Fruit fly (Drosophila melanogaster) Kc167 (cell line): ENCODE data around the gene CG31370.

ENCODE experiments used
- Myc ChIP-seq: fragments of >200 bp; optimal IDR thresholded peaks from 2 replicates; lab custom pipeline; 2017; ENCODE audit warnings: missing external identifiers
- Sin3A ChIP-seq: fragments of >200 bp; optimal IDR thresholded peaks from 2 replicates; lab custom pipeline; 2018; ENCODE audit warnings: missing external identifiers
- h ChIP-seq: fragments of >200 bp; optimal IDR thresholded peaks from 3 replicates; lab custom pipeline; 2018; ENCODE audit warnings: missing external identifiers
- insv ChIP-seq: fragments of >200 bp; optimal IDR thresholded peaks from 3 replicates; lab custom pipeline; 2018; ENCODE audit warnings: missing external identifiers
- psq ChIP-seq: fragments of >200 bp; optimal IDR thresholded peaks from 2 replicates; lab custom pipeline; 2017; ENCODE audit warnings: missing external identifiers

- TF ChIP-seq psq (lab: Kevin White, UChicago), result no peak
- TF ChIP-seq Myc (lab: Kevin White, UChicago), result no peak
- no peak for TF ChIP-seq Sin3A (lab: Kevin White, UChicago)
- TF ChIP-seq h (lab: Kevin White, UChicago), result no peak
- TF ChIP-seq insv (lab: Kevin White, UChicago), result no peak
Observed at dm6 chr3R:25260670-25261069, 41.6 kb upstream of the CG31370 start.
